Fruit fly (Drosophila melanogaster) whole organism, embryonic: ENCODE data around the gene mof.
A peak's percentile ranks its signal among the peaks of the same experiment; 100 is the strongest.

Source experiments
- CG10366 ChIP-seq: fragments of 200-800 bp; sonication (Bioruptor generic); IDR thresholded peaks from 2 replicates; pipeline ENCODE4 v1.3.6; 2022; ENCODE audit warnings: missing biosample characterization, missing genetic modification characterization
- CG11504 ChIP-seq: fragments of 200-800 bp; sonication (Bioruptor generic); optimal IDR thresholded peaks from 3 replicates; lab custom pipeline; 2019; ENCODE audit warnings: missing biosample characterization, mild to moderate bottlenecking, missing genetic modification characterization, moderate library complexity
- CG12104 ChIP-seq: fragments of 200-800 bp; sonication (Bioruptor generic); optimal IDR thresholded peaks from 3 replicates; lab custom pipeline; 2016; ENCODE audit warnings: missing biosample characterization, missing genetic modification characterization
- CG12299 ChIP-seq: fragments of 200-800 bp; sonication (Bioruptor generic); optimal IDR thresholded peaks from 2 replicates; lab custom pipeline; 2018; ENCODE audit warnings: missing biosample characterization, mild to moderate bottlenecking, missing genetic modification characterization
- CG12391 ChIP-seq: fragments of 200-800 bp; sonication (Bioruptor generic); optimal IDR thresholded peaks from 3 replicates; lab custom pipeline; 2018; ENCODE audit warnings: missing biosample characterization, mild to moderate bottlenecking, missing genetic modification characterization, moderate library complexity
- CG15269 ChIP-seq: fragments of 200-800 bp; sonication (Bioruptor generic); optimal IDR thresholded peaks from 2 replicates; lab custom pipeline; 2018; ENCODE audit warnings: missing biosample characterization, mild to moderate bottlenecking, missing genetic modification characterization, moderate library complexity
- CG15601 ChIP-seq: fragments of 200-800 bp; sonication (Bioruptor generic); optimal IDR thresholded peaks from 3 replicates; lab custom pipeline; 2019; ENCODE audit warnings: missing biosample characterization, mild to moderate bottlenecking, missing genetic modification characterization, moderate library complexity
- CG15696 ChIP-seq: fragments of 200-800 bp; sonication (Bioruptor generic); optimal IDR thresholded peaks from 2 replicates; lab custom pipeline; 2019; ENCODE audit warnings: missing biosample characterization, mild to moderate bottlenecking, missing genetic modification characterization, moderate library complexity
- CG16815 ChIP-seq: fragments of 200-800 bp; sonication (Bioruptor generic); optimal IDR thresholded peaks from 3 replicates; lab custom pipeline; 2017; ENCODE audit warnings: missing biosample characterization, mild to moderate bottlenecking, missing genetic modification characterization
- CG17829 ChIP-seq: fragments of 200-800 bp; optimal IDR thresholded peaks from 2 replicates; lab custom pipeline; 2019; ENCODE audit warnings: missing biosample characterization, mild to moderate bottlenecking, missing genetic modification characterization, moderate library complexity
- CG2199 ChIP-seq: fragments of 200-800 bp; sonication (Bioruptor generic); IDR thresholded peaks from 3 replicates; pipeline ENCODE4 v1.3.6; 2022; ENCODE audit warnings: missing biosample characterization, missing genetic modification characterization
- CG30431 ChIP-seq: fragments of 200-800 bp; sonication (Bioruptor generic); optimal IDR thresholded peaks from 2 replicates; lab custom pipeline; 2017; ENCODE audit warnings: missing biosample characterization, missing genetic modification characterization
- CG34376 ChIP-seq: fragments of 200-800 bp; sonication (Bioruptor generic); optimal IDR thresholded peaks from 2 replicates; lab custom pipeline; 2018; ENCODE audit warnings: missing biosample characterization, mild to moderate bottlenecking, missing genetic modification characterization
- CG3726 ChIP-seq: fragments of 200-800 bp; sonication (Bioruptor generic); IDR thresholded peaks from 3 replicates; pipeline ENCODE4, ENCODE4 v1.3.6; 2022; ENCODE audit warnings: missing biosample characterization, missing genetic modification characterization
- CG4282 ChIP-seq: fragments of 200-800 bp; sonication (Bioruptor generic); optimal IDR thresholded peaks from 2 replicates; lab custom pipeline; 2016; ENCODE audit warnings: missing biosample characterization, missing genetic modification characterization
- CG4424 ChIP-seq: fragments of 200-800 bp; sonication (Bioruptor generic); optimal IDR thresholded peaks from 3 replicates; lab custom pipeline; 2016; ENCODE audit warnings: missing biosample characterization, missing genetic modification characterization
- CG6254 ChIP-seq: fragments of 200-800 bp; sonication (Bioruptor generic); optimal IDR thresholded peaks from 3 replicates; lab custom pipeline; 2017; ENCODE audit warnings: mild to moderate bottlenecking, missing biosample characterization, missing genetic modification reagents, missing genetic modification characterization
- CG6813 ChIP-seq: fragments of 200-800 bp; sonication (Bioruptor generic); optimal IDR thresholded peaks from 2 replicates; lab custom pipeline; 2017; ENCODE audit warnings: missing biosample characterization, missing genetic modification characterization, mild to moderate bottlenecking, moderate library complexity, missing genetic modification reagents
- CG7839 ChIP-seq: fragments of 200-800 bp; sonication (Bioruptor generic); optimal IDR thresholded peaks from 3 replicates; lab custom pipeline; 2018; ENCODE audit warnings: missing biosample characterization, mild to moderate bottlenecking, missing genetic modification characterization, moderate library complexity
- CG8388 ChIP-seq: fragments of 200-800 bp; sonication (Bioruptor generic); optimal IDR thresholded peaks from 2 replicates; lab custom pipeline; 2019; ENCODE audit warnings: missing biosample characterization, mild to moderate bottlenecking, missing genetic modification characterization, moderate library complexity
- CG9817 ChIP-seq: fragments of 200-800 bp; sonication (Bioruptor generic); optimal IDR thresholded peaks from 2 replicates; lab custom pipeline; 2018; ENCODE audit warnings: missing biosample characterization, mild to moderate bottlenecking, missing genetic modification characterization, moderate library complexity
- CG9876 ChIP-seq: fragments of 200-800 bp; sonication (Bioruptor generic); optimal IDR thresholded peaks from 2 replicates; lab custom pipeline; 2016; ENCODE audit warnings: missing biosample characterization, missing genetic modification characterization
- D ChIP-seq, 2 experiments: fragments of 200-800 bp in 1 of 2; fragments of >200 bp in 1 of 2; sonication (Bioruptor generic) in 1 of 2; optimal IDR thresholded peaks; 2 replicates in 1 of 2; 3 replicates in 1 of 2; lab custom pipeline; 2017; ENCODE audit warnings: mild to moderate bottlenecking in 1 of 2, missing biosample characterization in 1 of 2, missing genetic modification characterization in 1 of 2, missing genetic modification reagents in 1 of 2
- Dll ChIP-seq: fragments of 200-800 bp; sonication (Bioruptor generic); IDR thresholded peaks from 4 replicates; pipeline ENCODE4 v1.3.6; 2022; ENCODE audit warnings: missing biosample characterization, missing genetic modification characterization; ENCODE audit not compliant: partially characterized antibody
- ERR ChIP-seq: fragments of 200-800 bp; sonication (Bioruptor generic); optimal IDR thresholded peaks from 2 replicates; lab custom pipeline; 2016; ENCODE audit warnings: missing biosample characterization, missing genetic modification characterization
- Med ChIP-seq: fragments of 200-800 bp; sonication (Bioruptor generic); peaks from one replicate; lab custom pipeline; 2016; ENCODE audit warnings: missing biosample characterization, missing genetic modification characterization, mild to moderate bottlenecking, inconsistent platforms, moderate library complexity
- Rfx ChIP-seq: fragments of 200-800 bp; sonication (Bioruptor generic); IDR thresholded peaks from 2 replicates; pipeline ENCODE4 v1.3.6; 2022; ENCODE audit warnings: missing biosample characterization, missing genetic modification characterization
- Six4 ChIP-seq: fragments of 200-800 bp; sonication (Bioruptor generic); optimal IDR thresholded peaks from 2 replicates; lab custom pipeline; 2016; ENCODE audit warnings: missing biosample characterization, missing genetic modification characterization
- az2 ChIP-seq: fragments of 200-800 bp; sonication (Bioruptor generic); optimal IDR thresholded peaks from 3 replicates; lab custom pipeline; 2016; ENCODE audit warnings: missing biosample characterization, missing genetic modification characterization
- chif ChIP-seq, 2 experiments: fragments of 200-800 bp; sonication (Bioruptor generic); optimal IDR thresholded peaks; 3 replicates each; lab custom pipeline; 2016; ENCODE audit warnings: missing biosample characterization in 2 of 2, missing genetic modification characterization in 2 of 2
- ci ChIP-seq: fragments of 200-800 bp; sonication (Bioruptor generic); IDR thresholded peaks from 3 replicates; pipeline ENCODE4 v1.3.6; 2022; ENCODE audit warnings: missing biosample characterization, missing genetic modification characterization
- dmrt99B ChIP-seq: fragments of 200-800 bp; sonication (Bioruptor generic); optimal IDR thresholded peaks from 2 replicates; lab custom pipeline; 2018; ENCODE audit warnings: missing biosample characterization, mild to moderate bottlenecking, missing genetic modification characterization, moderate library complexity
- dpn ChIP-seq, 2 experiments: fragments of 200-800 bp; sonication (Bioruptor generic); optimal IDR thresholded peaks; 3 replicates each; lab custom pipeline; 2016; ENCODE audit warnings: missing biosample characterization in 2 of 2, missing genetic modification characterization in 2 of 2
- dysf ChIP-seq: fragments of 200-800 bp; sonication (Bioruptor generic); IDR thresholded peaks from 3 replicates; pipeline ENCODE4 v1.3.6; 2022; ENCODE audit warnings: missing biosample characterization, missing genetic modification characterization
- fd96Cb ChIP-seq: fragments of 200-800 bp; sonication (Bioruptor generic); optimal IDR thresholded peaks from 2 replicates; lab custom pipeline; 2018; ENCODE audit warnings: missing biosample characterization, mild to moderate bottlenecking, missing genetic modification characterization, moderate library complexity
- gcm2 ChIP-seq: fragments of 200-800 bp; sonication (Bioruptor generic); optimal IDR thresholded peaks from 2 replicates; lab custom pipeline; 2016; ENCODE audit warnings: missing biosample characterization, missing genetic modification characterization
- jumu ChIP-seq: fragments of 200-800 bp; sonication (Bioruptor generic); optimal IDR thresholded peaks from 3 replicates; lab custom pipeline; 2016; ENCODE audit warnings: missing biosample characterization, missing genetic modification characterization
- ken ChIP-seq: fragments of 200-800 bp; sonication (Bioruptor generic); IDR thresholded peaks from 3 replicates; pipeline ENCODE4 v1.3.6; 2022; ENCODE audit warnings: missing biosample characterization, missing genetic modification characterization
- kni ChIP-seq: fragments of 200-800 bp; sonication (Bioruptor generic); optimal IDR thresholded peaks from 3 replicates; lab custom pipeline; 2017; ENCODE audit warnings: mild to moderate bottlenecking, missing biosample characterization, missing genetic modification reagents, missing genetic modification characterization
- lbe ChIP-seq: fragments of 200-800 bp; sonication (Bioruptor generic); optimal IDR thresholded peaks from 2 replicates; lab custom pipeline; 2016; ENCODE audit warnings: missing biosample characterization, mild to moderate bottlenecking, missing genetic modification characterization
- onecut ChIP-seq: fragments of 200-800 bp; sonication (Bioruptor generic); IDR thresholded peaks from 2 replicates; pipeline ENCODE4 v1.3.6; 2022; ENCODE audit warnings: missing biosample characterization, missing genetic modification characterization
- prd ChIP-seq, 3 experiments: fragments of >200 bp in 2 of 3; fragments of 200-800 bp in 1 of 3; sonication (Bioruptor generic) in 1 of 3; optimal IDR thresholded peaks in 2 of 3; IDR thresholded peaks in 1 of 3; 2 replicates in 2 of 3; 3 replicates in 1 of 3; pipeline versions ENCODE4 v1.3.6 to Lab custom; 2017 to 2022; ENCODE audit warnings: missing biosample characterization in 1 of 3, missing genetic modification characterization in 1 of 3
- pum ChIP-seq: fragments of 200-800 bp; sonication (Bioruptor generic); optimal IDR thresholded peaks from 2 replicates; lab custom pipeline; 2016; ENCODE audit warnings: missing biosample characterization, missing genetic modification characterization
- row ChIP-seq: fragments of 200-800 bp; sonication (Bioruptor generic); IDR thresholded peaks from 3 replicates; pipeline ENCODE4 v1.3.6; 2022; ENCODE audit warnings: missing biosample characterization, missing genetic modification characterization
- sisA ChIP-seq: fragments of 200-800 bp; sonication (Bioruptor generic); IDR thresholded peaks from 2 replicates; pipeline ENCODE4 v1.3.6; 2022; ENCODE audit warnings: missing biosample characterization, missing genetic modification characterization
- ssp ChIP-seq: fragments of 200-800 bp; sonication (Bioruptor generic); IDR thresholded peaks from 2 replicates; pipeline ENCODE4 v1.3.6; 2022; ENCODE audit warnings: missing biosample characterization, missing genetic modification characterization
- tgo ChIP-seq: fragments of 200-800 bp; sonication (Bioruptor generic); IDR thresholded peaks from 3 replicates; pipeline ENCODE4 v1.3.6; 2022; ENCODE audit warnings: missing biosample characterization, missing genetic modification characterization
- vvl ChIP-seq: fragments of 200-800 bp; sonication (Bioruptor generic); IDR thresholded peaks from 2 replicates; pipeline ENCODE4 v1.3.6; 2022; ENCODE audit warnings: missing biosample characterization, missing genetic modification characterization
- zen ChIP-seq: fragments of 200-800 bp; sonication (Bioruptor generic); optimal IDR thresholded peaks from 3 replicates; lab custom pipeline; 2018; ENCODE audit warnings: missing biosample characterization, mild to moderate bottlenecking, missing genetic modification characterization, moderate library complexity

The mof gene

dm6 chrX:5888933-5889332 lies 12.3 kb upstream of the mof start (continued):
- TF ChIP-seq vvl (GFP tag; lab: Robert Waterston, UW) (peak; percentile 53; the same call in 1 of the 2 replicates), CG15269 (tag; lab: Kevin White, UChicago) (peak; percentile 15), dmrt99B (peak; percentile 30), onecut (GFP tag; lab: Robert Waterston, UW) (peak; percentile 40), ken (GFP tag; lab: Robert Waterston, UW) (0 out of 3 replicates have a peak, but pooled peaks have one; percentile 48), tgo (GFP tag; lab: Robert Waterston, UW) (peak; percentile 32; the same call in 1 of the 3 replicates), CG15696 (tag; lab: Kevin White, UChicago) (peak; percentile 19), gcm2 (GFP tag; lab: Kevin White, UChicago) (no peak), fd96Cb (tag; lab: Kevin White, UChicago) (peak; percentile 17), CG9817 (peak; percentile 2), chif (GFP tag; optimal IDR thresholded peaks at IDR 0.05; lab: Kevin White, UChicago) (peak in 1 of 2 experiments; percentile 13), D (optimal IDR thresholded peaks at IDR 0.05; lab: Kevin White, UChicago) (no peak), D (GFP tag; optimal IDR thresholded peaks at IDR 0.05; lab: Kevin White, UChicago) (peak; percentile 48), row (GFP tag; lab: Robert Waterston, UW) (peak; percentile 80), ERR (no peak), CG12299 (tag; lab: Kevin White, UChicago) (no peak), Dll (GFP tag; lab: Robert Waterston, UW) (no peak), lbe (GFP tag; lab: Kevin White, UChicago) (no peak), CG3726 (GFP tag; lab: Robert Waterston, UW) (no peak), ssp (no peak), CG4424 (peak; percentile 41), CG4282 (GFP tag; lab: Kevin White, UChicago) (no peak), CG12391 (peak; percentile 42), dysf (GFP tag; lab: Robert Waterston, UW) (peak; percentile 32; the same call in 2 of the 3 replicates), CG34376 (GFP tag; lab: Kevin White, UChicago) (no peak), CG6813 (GFP tag; lab: Kevin White, UChicago) (no peak), CG2199 (GFP tag; lab: Robert Waterston, UW) (peak; percentile 33; the same call in 1 of the 3 replicates), jumu (GFP tag; lab: Kevin White, UChicago) (peak; percentile 28), CG17829 (tag; lab: Kevin White, UChicago) (peak; percentile 50), CG12104 (GFP tag; lab: Kevin White, UChicago) (no peak), Rfx (GFP tag; lab: Robert Waterston, UW) (0 out of 2 replicates have a peak, but pooled peaks have one; percentile 22), Six4 (GFP tag; lab: Kevin White, UChicago) (peak; percentile 4), CG7839 (tag; lab: Kevin White, UChicago) (peak; percentile 27), CG30431 (GFP tag; lab: Kevin White, UChicago) (no peak), pum (GFP tag; lab: Kevin White, UChicago) (peak; percentile 52), prd (optimal IDR thresholded peaks at IDR 0.05; lab: Kevin White, UChicago) (no peak), prd (GFP tag; IDR thresholded peaks at IDR 0.05; lab: Robert Waterston, UW) (peak; percentile 42; the same call in 2 of the 3 replicates), CG8388 (GFP tag; lab: Kevin White, UChicago) (peak; percentile 12), CG6254 (peak; percentile 27), CG16815 (GFP tag; lab: Kevin White, UChicago) (no peak), zen (tag; lab: Kevin White, UChicago) (no peak), ci (GFP tag; lab: Robert Waterston, UW) (peak; percentile 70; the same call in 1 of the 3 replicates), Med (peak; percentile 80), CG9876 (GFP tag; lab: Kevin White, UChicago) (no peak), kni (peak; percentile 69), sisA (GFP tag; lab: Robert Waterston, UW) (peak; percentile 26; the same call in 1 of the 2 replicates), CG10366 (GFP tag; lab: Robert Waterston, UW) (peak; percentile 38; the same call in 1 of the 2 replicates), CG11504 (tag; lab: Kevin White, UChicago) (peak; percentile 42), CG15601 (peak; percentile 43), az2 (peak; percentile 18), dpn (GFP tag; optimal IDR thresholded peaks at IDR 0.05; lab: Kevin White, UChicago) (peak in 1 of 2 experiments; percentile 34)
